Worm (Caenorhabditis elegans) whole organism, L1 larva: ENCODE results near the gene col-38.

Source experiments
- C16A3.4 ChIP-seq: fragments of 150-350 bp; optimal IDR thresholded peaks from 2 replicates; lab custom pipeline; 2014; ENCODE audit warnings: missing biosample characterization, missing genetic modification characterization
- C34B4.2 ChIP-seq: sonication (generic microtip); optimal IDR thresholded peaks from 2 replicates; lab custom pipeline; 2017; ENCODE audit warnings: mild to moderate bottlenecking, missing genetic modification characterization, missing compliant biosample characterization
- F16B12.6 ChIP-seq: fragments of 150-350 bp; optimal IDR thresholded peaks from 2 replicates; lab custom pipeline; 2014; ENCODE audit warnings: missing biosample characterization, missing genetic modification characterization
- Y116A8C.19 ChIP-seq: sonication (generic microtip); optimal IDR thresholded peaks from 2 replicates; lab custom pipeline; 2016; ENCODE audit warnings: missing compliant biosample characterization, missing genetic modification characterization, borderline replicate concordance
- aha-1 ChIP-seq: fragments of 150-350 bp; optimal IDR thresholded peaks from 2 replicates; lab custom pipeline; 2014; ENCODE audit warnings: missing biosample characterization, missing genetic modification characterization
- blmp-1 ChIP-seq: fragments of 150-350 bp; optimal IDR thresholded peaks from 2 replicates; lab custom pipeline; 2014; ENCODE audit warnings: missing biosample characterization, missing genetic modification characterization
- ceh-8 ChIP-seq: fragments of 200-800 bp; sonication (Bioruptor generic); optimal IDR thresholded peaks from 2 replicates; lab custom pipeline; 2018; ENCODE audit warnings: mild to moderate bottlenecking, missing genetic modification characterization, moderate library complexity, missing compliant biosample characterization
- ceh-88 ChIP-seq: fragments of 200-800 bp; sonication (Bioruptor generic); IDR thresholded peaks from 2 replicates; pipeline ENCODE4 v1.3.6; 2022; ENCODE audit warnings: missing genetic modification characterization, missing compliant biosample characterization
- efl-1 ChIP-seq, 4 experiments: fragments of 150-350 bp; optimal IDR thresholded peaks in 3 of 4; peaks in 1 of 4; 1 replicate in 1 of 4; 2 replicates in 3 of 4; lab custom pipeline; 2014; ENCODE audit warnings: missing biosample characterization in 2 of 4, missing genetic modification characterization in 2 of 4, missing genetic modification reagents in 2 of 4
- efl-3 ChIP-seq: fragments of 200-800 bp; sonication (Bioruptor generic); optimal IDR thresholded peaks from 2 replicates; lab custom pipeline; 2018; ENCODE audit warnings: mild to moderate bottlenecking, missing genetic modification characterization, missing compliant biosample characterization
- elt-2 ChIP-seq: sonication (generic microtip); optimal IDR thresholded peaks from 2 replicates; lab custom pipeline; 2016; ENCODE audit warnings: missing genetic modification characterization, mild to moderate bottlenecking, inconsistent platforms, missing compliant biosample characterization, missing genetic modification reagents
- fkh-10 ChIP-seq: sonication (generic microtip); optimal IDR thresholded peaks from 2 replicates; lab custom pipeline; 2017; ENCODE audit warnings: missing biosample characterization, missing genetic modification reagents, missing genetic modification characterization
- fkh-4 ChIP-seq: sonication (generic microtip); optimal IDR thresholded peaks from 2 replicates; lab custom pipeline; 2016; ENCODE audit warnings: missing compliant biosample characterization, missing genetic modification characterization, borderline replicate concordance
- fos-1 ChIP-seq: fragments of 150-350 bp; optimal IDR thresholded peaks from 2 replicates; lab custom pipeline; 2014; ENCODE audit warnings: missing biosample characterization, missing genetic modification characterization
- grh-1 ChIP-seq: fragments of 200-800 bp; sonication (Bioruptor generic); IDR thresholded peaks from 2 replicates; pipeline ENCODE4 v1.3.6; 2022; ENCODE audit warnings: missing genetic modification reagents, missing genetic modification characterization, missing compliant biosample characterization
- hlh-4 ChIP-seq: sonication (generic microtip); optimal IDR thresholded peaks from 2 replicates; lab custom pipeline; 2016; ENCODE audit warnings: mild to moderate bottlenecking, missing genetic modification characterization, missing compliant biosample characterization
- hpl-2 ChIP-seq: fragments of 150-350 bp; optimal IDR thresholded peaks from 2 replicates; lab custom pipeline; 2014; ENCODE audit warnings: missing biosample characterization, missing genetic modification reagents, missing genetic modification characterization
- isw-1 ChIP-seq: fragments of 200-800 bp; sonication (Bioruptor generic); IDR thresholded peaks from 2 replicates; pipeline ENCODE4 v1.3.6; 2022; ENCODE audit warnings: missing genetic modification characterization, missing compliant biosample characterization
- lin-13 ChIP-seq: fragments of 150-350 bp; optimal IDR thresholded peaks from 2 replicates; lab custom pipeline; 2014; ENCODE audit warnings: missing biosample characterization, missing genetic modification reagents, missing genetic modification characterization
- lin-14 ChIP-seq: fragments of 200-800 bp; sonication (Bioruptor generic); optimal IDR thresholded peaks from 2 replicates; lab custom pipeline; 2018; ENCODE audit warnings: mild to moderate bottlenecking, missing genetic modification characterization, moderate library complexity, missing compliant biosample characterization
- lin-15B ChIP-seq: fragments of 150-350 bp; sonication (generic microtip); optimal IDR thresholded peaks from 3 replicates; lab custom pipeline; 2014; ENCODE audit warnings: missing biosample characterization, missing genetic modification characterization
- mab-9 ChIP-seq: fragments of 200-800 bp; sonication (Bioruptor generic); IDR thresholded peaks from 2 replicates; pipeline ENCODE4 v1.3.6; 2022; ENCODE audit warnings: missing genetic modification reagents, missing genetic modification characterization, missing compliant biosample characterization
- mdl-1 ChIP-seq, 2 experiments: fragments of 150-350 bp; optimal IDR thresholded peaks; 2 replicates each; lab custom pipeline; 2014 to 2017; ENCODE audit warnings: missing biosample characterization in 2 of 2, missing genetic modification characterization in 2 of 2, inconsistent platforms in 1 of 2
- mep-1 ChIP-seq: fragments of 150-350 bp; optimal IDR thresholded peaks from 2 replicates; lab custom pipeline; 2014; ENCODE audit warnings: missing biosample characterization, missing genetic modification characterization
- nhr-11 ChIP-seq: fragments of 150-350 bp; optimal IDR thresholded peaks from 2 replicates; lab custom pipeline; 2014; ENCODE audit warnings: missing biosample characterization, missing genetic modification characterization
- nhr-12 ChIP-seq: sonication (generic microtip); optimal IDR thresholded peaks from 2 replicates; lab custom pipeline; 2017; ENCODE audit warnings: missing biosample characterization, missing genetic modification characterization
- nhr-19 ChIP-seq: fragments of 200-800 bp; sonication (Bioruptor generic); conservative IDR thresholded peaks from 2 replicates; pipeline ENCODE4 v1.3.6; 2022; ENCODE audit warnings: missing genetic modification characterization, missing compliant biosample characterization
- nhr-20 ChIP-seq: sonication (generic microtip); optimal IDR thresholded peaks from 2 replicates; lab custom pipeline; 2016; ENCODE audit warnings: mild to moderate bottlenecking, missing genetic modification characterization, missing compliant biosample characterization
- nhr-237 ChIP-seq: fragments of 150-350 bp; optimal IDR thresholded peaks from 2 replicates; lab custom pipeline; 2014; ENCODE audit warnings: missing biosample characterization, missing genetic modification characterization
- nhr-28 ChIP-seq: fragments of 150-350 bp; optimal IDR thresholded peaks from 2 replicates; lab custom pipeline; 2014; ENCODE audit warnings: missing biosample characterization, missing genetic modification characterization
- nhr-47 ChIP-seq: sonication (generic microtip); optimal IDR thresholded peaks from 2 replicates; lab custom pipeline; 2016; ENCODE audit warnings: mild to moderate bottlenecking, missing genetic modification characterization, moderate library complexity, missing compliant biosample characterization
- nhr-71 ChIP-seq: sonication (generic microtip); optimal IDR thresholded peaks from 2 replicates; lab custom pipeline; 2016; ENCODE audit warnings: mild to moderate bottlenecking, missing genetic modification characterization, moderate library complexity, missing compliant biosample characterization
- nhr-77 ChIP-seq: fragments of 150-350 bp; optimal IDR thresholded peaks from 2 replicates; lab custom pipeline; 2014; ENCODE audit warnings: missing biosample characterization, missing genetic modification characterization
- nhr-84 ChIP-seq: sonication (generic microtip); optimal IDR thresholded peaks from 2 replicates; lab custom pipeline; 2017; ENCODE audit warnings: missing biosample characterization, missing genetic modification characterization
- nhr-85 ChIP-seq: sonication (generic microtip); peaks from one replicate; lab custom pipeline; 2016; ENCODE audit warnings: missing genetic modification characterization, inconsistent platforms, missing compliant biosample characterization
- rnt-1 ChIP-seq: sonication (generic microtip); optimal IDR thresholded peaks from 2 replicates; lab custom pipeline; 2016; ENCODE audit warnings: mild to moderate bottlenecking, missing genetic modification characterization, moderate library complexity, missing compliant biosample characterization
- skn-1 ChIP-seq: fragments of 150-350 bp; optimal IDR thresholded peaks from 2 replicates; lab custom pipeline; 2014; ENCODE audit warnings: missing biosample characterization, missing genetic modification characterization
- snpc-4 ChIP-seq: fragments of 150-350 bp; optimal IDR thresholded peaks from 2 replicates; lab custom pipeline; 2014; ENCODE audit warnings: missing biosample characterization, missing genetic modification characterization
- sptf-1 ChIP-seq: fragments of 150-350 bp; optimal IDR thresholded peaks from 2 replicates; lab custom pipeline; 2014; ENCODE audit warnings: missing biosample characterization, missing genetic modification characterization
- sup-37 ChIP-seq: fragments of 200-800 bp; sonication (Bioruptor generic); optimal IDR thresholded peaks from 2 replicates; lab custom pipeline; 2018; ENCODE audit warnings: mild to moderate bottlenecking, missing genetic modification characterization, missing compliant biosample characterization
- swsn-7 ChIP-seq: sonication (generic microtip); optimal IDR thresholded peaks from 2 replicates; lab custom pipeline; 2016; ENCODE audit warnings: missing genetic modification characterization, missing compliant biosample characterization
- vab-15 ChIP-seq: sonication (generic microtip); optimal IDR thresholded peaks from 2 replicates; lab custom pipeline; 2017; ENCODE audit warnings: missing genotype, mild to moderate bottlenecking, missing genetic modification characterization, missing compliant biosample characterization
- xbp-1 ChIP-seq: sonication (generic microtip); optimal IDR thresholded peaks from 2 replicates; lab custom pipeline; 2016; ENCODE audit warnings: missing genetic modification characterization, missing compliant biosample characterization
- zag-1 ChIP-seq: fragments of 150-350 bp; optimal IDR thresholded peaks from 2 replicates; lab custom pipeline; 2014; ENCODE audit warnings: missing biosample characterization, missing genetic modification characterization
- zip-4 ChIP-seq: fragments of 200-800 bp; sonication (Bioruptor generic); optimal IDR thresholded peaks from 2 replicates; lab custom pipeline; 2018; ENCODE audit warnings: mild to moderate bottlenecking, missing genetic modification characterization, moderate library complexity, missing compliant biosample characterization
- ztf-11 ChIP-seq, 2 experiments: sonication (generic microtip); optimal IDR thresholded peaks; 2 replicates each; lab custom pipeline; 2016 to 2017; ENCODE audit warnings: missing genetic modification characterization in 2 of 2, missing biosample characterization in 1 of 2, missing compliant biosample characterization in 1 of 2

col-38 gene

ce11 chrII:8556166-8556565, 12.7 kb downstream of the col-38 start, which contains the start of gene glb-27:
Gene glb-27 (minus strand): TSS chrII:8556266.
- TF ChIP-seq nhr-11 (tag; lab: Kevin White, UChicago) (no peak), nhr-85 (no peak), fkh-4 (no peak), mab-9 (GFP tag; lab: Robert Waterston, UW) (no peak), sptf-1 (tag; lab: Kevin White, UChicago) (no peak), ceh-88 (GFP tag; lab: Robert Waterston, UW) (no peak), fos-1 (tag; lab: Kevin White, UChicago) (no peak), nhr-237 (tag; lab: Kevin White, UChicago) (no peak)
- TF ChIP-seq, all 84 proteins: peak for 0

ce11 chrII:8554568-8554967, 14.3 kb downstream of the col-38 start:
- TF ChIP-seq Y116A8C.19 (tag; lab: Kevin White, UChicago) (no peak), sup-37 (GFP tag; lab: Kevin White, UChicago) (no peak), hlh-4 (tag; lab: Kevin White, UChicago) (peak; percentile 92), nhr-71 (tag; lab: Kevin White, UChicago) (peak; percentile 27), vab-15 (tag; lab: Kevin White, UChicago) (no peak), zip-4 (no peak), lin-13 (no peak)

- no peak for TF ChIP-seq isw-1 (GFP tag; lab: Robert Waterston, UW)
- TF ChIP-seq efl-1 (optimal IDR thresholded peaks at IDR 0.05; lab: Kevin White, UChicago) = no peak
- TF ChIP-seq efl-1 (GFP tag; optimal IDR thresholded peaks at IDR 0.05 in 1 of 2; lab: Kevin White, UChicago) = no peak
- TF ChIP-seq elt-2 = no peak
- TF ChIP-seq zag-1 (tag; lab: Kevin White, UChicago) = no peak
- no peak for TF ChIP-seq nhr-20
- no peak for TF ChIP-seq nhr-11 (tag; lab: Kevin White, UChicago)
- TF ChIP-seq ceh-8 (GFP tag; lab: Kevin White, UChicago) = no peak
- TF ChIP-seq ceh-88 (GFP tag; lab: Robert Waterston, UW) = no peak
- peak; percentile 91 for TF ChIP-seq fkh-10
- no peak for TF ChIP-seq fos-1 (tag; lab: Kevin White, UChicago)
- TF ChIP-seq efl-3 (GFP tag; lab: Kevin White, UChicago) = no peak
- no peak for TF ChIP-seq zip-4
- TF ChIP-seq lin-14 = peak; percentile 50
Measured at ce11 chrII:8551100-8551499, 17.8 kb downstream of the col-38 start.

ce11 chrII:8546975-8547374, 21.9 kb downstream of the col-38 start:
- TF ChIP-seq swsn-7 (tag; lab: Kevin White, UChicago) (peak; percentile 25), C16A3.4 (peak; percentile 78), nhr-20 (peak; percentile 68), nhr-19 (GFP tag; lab: Robert Waterston, UW) (peak; percentile 31; the same call in 1 of the 2 replicates), aha-1 (tag; lab: Kevin White, UChicago) (no peak), mdl-1 (tag; optimal IDR thresholded peaks at IDR 0.05; lab: Kevin White, UChicago) (peak in 1 of 2 experiments; percentile 60), efl-1 (optimal IDR thresholded peaks at IDR 0.05; lab: Kevin White, UChicago) (peak; percentile 38 to 48), efl-1 (GFP tag; optimal IDR thresholded peaks at IDR 0.05 in 1 of 2; lab: Kevin White, UChicago) (peak; percentile 20 to 95), F16B12.6 (tag; lab: Kevin White, UChicago) (no peak), nhr-77 (peak; percentile 62), xbp-1 (no peak), zag-1 (tag; lab: Kevin White, UChicago) (no peak), blmp-1 (tag; lab: Kevin White, UChicago) (peak; percentile 25), rnt-1 (tag; lab: Kevin White, UChicago) (peak; percentile 66), skn-1 (peak; percentile 65), nhr-28 (tag; lab: Kevin White, UChicago) (no peak), hlh-4 (tag; lab: Kevin White, UChicago) (no peak), snpc-4 (tag; lab: Kevin White, UChicago) (no peak), hpl-2 (GFP tag; lab: Kevin White, UChicago) (no peak), lin-15B (tag; lab: Kevin White, UChicago) (no peak), nhr-11 (tag; lab: Kevin White, UChicago) (no peak), elt-2 (peak; percentile 17), nhr-47 (tag; lab: Kevin White, UChicago) (peak; percentile 59), grh-1 (no peak), mep-1 (peak; percentile 66), nhr-12 (tag; lab: Kevin White, UChicago) (no peak), fkh-4 (no peak), ztf-11 (tag; optimal IDR thresholded peaks at IDR 0.05; lab: Kevin White, UChicago) (peak in 1 of 2 experiments; percentile 19), efl-3 (GFP tag; lab: Kevin White, UChicago) (no peak), nhr-84 (tag; lab: Kevin White, UChicago) (no peak), mab-9 (GFP tag; lab: Robert Waterston, UW) (no peak), C34B4.2 (tag; lab: Kevin White, UChicago) (no peak)
